Fruit fly (Drosophila melanogaster): ENCODE measurements around the gene CG33630.

The CG33630 gene

dm6 chr3R:10053559-10053958 lies 8.9 kb upstream of the CG33630 start (continued):
- TF ChIP-seq crc (GFP tag; optimal IDR thresholded peaks at IDR 0.05) (no peak), CG6254 (GFP tag; optimal IDR thresholded peaks at IDR 0.05) (no peak), stc (GFP tag; IDR thresholded peaks at IDR 0.05) (peak; percentile 49; the same call in 1 of the 2 replicates), CG2199 (GFP tag; IDR thresholded peaks at IDR 0.05) (0 out of 3 replicates have a peak, but pooled peaks have one; percentile 61), CG15479 (GFP tag; optimal IDR thresholded peaks at IDR 0.05) (no peak), mirr (GFP tag; optimal IDR thresholded peaks at IDR 0.05) (peak; percentile 4), Fer1 (GFP tag; optimal IDR thresholded peaks at IDR 0.05) (peak; percentile 26), Hand (GFP tag; optimal IDR thresholded peaks at IDR 0.05) (no peak), stwl (tag; optimal IDR thresholded peaks at IDR 0.05) (peak; percentile 29), chm (GFP tag; IDR thresholded peaks at IDR 0.05) (peak; percentile 20; the same call in 1 of the 2 replicates), ssp (GFP tag; IDR thresholded peaks at IDR 0.05) (peak; percentile 59), lab (GFP tag; optimal IDR thresholded peaks at IDR 0.05) (peak; percentile 56), CG7271 (tag; optimal IDR thresholded peaks at IDR 0.05) (peak; percentile 19), sc (optimal IDR thresholded peaks at IDR 0.05) (no peak), sc (GFP tag; optimal IDR thresholded peaks at IDR 0.05) (no peak), aop (GFP tag; IDR thresholded peaks at IDR 0.05) (no peak), Meics (GFP tag; optimal IDR thresholded peaks at IDR 0.05) (peak; percentile 44), Ets97D (GFP tag; optimal IDR thresholded peaks at IDR 0.05) (peak; percentile 84), Myb (GFP tag; optimal IDR thresholded peaks at IDR 0.05) (peak; percentile 42), CG1603 (tag; optimal IDR thresholded peaks at IDR 0.05) (peak; percentile 34), Doc2 (GFP tag; IDR thresholded peaks at IDR 0.05) (no peak), zen (tag; optimal IDR thresholded peaks at IDR 0.05) (peak; percentile 17), CG11504 (tag; optimal IDR thresholded peaks at IDR 0.05) (peak; percentile 33), unpg (GFP tag; optimal IDR thresholded peaks at IDR 0.05) (peak; percentile 33), mld (GFP tag; IDR thresholded peaks at IDR 0.05; ENCODE audit: partially characterized antibody) (no peak), ci (GFP tag; IDR thresholded peaks at IDR 0.05) (0 out of 3 replicates have a peak, but pooled peaks have one; percentile 32), Gsc (GFP tag; IDR thresholded peaks at IDR 0.05) (no peak), grn (GFP tag; optimal IDR thresholded peaks at IDR 0.05) (peak; percentile 13), CG7839 (tag; optimal IDR thresholded peaks at IDR 0.05) (peak; percentile 21), Vsx1 (GFP tag; optimal IDR thresholded peaks at IDR 0.05) (peak; percentile 53), CTCF (GFP tag; optimal IDR thresholded peaks at IDR 0.05) (peak; percentile 0), crol (GFP tag; IDR thresholded peaks at IDR 0.05) (no peak), MTF-1 (GFP tag; optimal IDR thresholded peaks at IDR 0.05; ENCODE audit: borderline replicate concordance) (peak; percentile 8), ttk (GFP tag; IDR thresholded peaks at IDR 0.05) (0 out of 2 replicates have a peak, but pooled peaks have one; percentile 24), CG17359 (tag; optimal IDR thresholded peaks at IDR 0.05) (peak; percentile 6), CG15514 (GFP tag; optimal IDR thresholded peaks at IDR 0.05) (peak; percentile 21), CG7357 (GFP tag; IDR thresholded peaks at IDR 0.05) (peak; percentile 51; the same call in 2 of the 3 replicates), CG18599 (GFP tag; optimal IDR thresholded peaks at IDR 0.05) (no peak)

- 0 out of 2 replicates have a peak, but pooled peaks have one; percentile 4 for TF ChIP-seq Rfx (GFP tag; IDR thresholded peaks at IDR 0.05)
- no peak for TF ChIP-seq CG8290 (GFP tag; optimal IDR thresholded peaks at IDR 0.05)
- TF ChIP-seq CG8290 (tag; optimal IDR thresholded peaks at IDR 0.05) = peak in 1 of 2 experiments; percentile 27
- TF ChIP-seq sens (GFP tag) = peak; percentile 41
- TF ChIP-seq CG9437 (GFP tag; optimal IDR thresholded peaks at IDR 0.05) = peak; percentile 17
- no peak for TF ChIP-seq Doc3 (GFP tag; IDR thresholded peaks at IDR 0.05; ENCODE audit: partially characterized antibody)
- TF ChIP-seq CG16815 (GFP tag; optimal IDR thresholded peaks at IDR 0.05) = no peak
- TF ChIP-seq CG14965 (GFP tag; optimal IDR thresholded peaks at IDR 0.05; ENCODE audit: borderline replicate concordance) = no peak
- peak in 1 of 2 experiments; percentile 7 for TF ChIP-seq Hr51 (GFP tag; optimal IDR thresholded peaks at IDR 0.05)
- TF ChIP-seq CG11456 (GFP tag; IDR thresholded peaks at IDR 0.05) = no peak
- peak; percentile 80 for TF ChIP-seq sug (tag; optimal IDR thresholded peaks at IDR 0.05)
- TF ChIP-seq dmrt99B (tag; optimal IDR thresholded peaks at IDR 0.05) = peak; percentile 19
- TF ChIP-seq CG7839 (tag; optimal IDR thresholded peaks at IDR 0.05) = peak; percentile 38
- TF ChIP-seq CG6854 (GFP tag; optimal IDR thresholded peaks at IDR 0.05) = peak; percentile 17
Measured at dm6 chr3R:10054278-10054975, 8.0 kb upstream of the CG33630 start.

Measured in whole organism, embryonic.